Fruit fly (Drosophila melanogaster): ENCODE data around the gene Gbeta5.

- TF ChIP-seq psq (optimal IDR thresholded peaks at IDR 0.05) (no peak), insv (optimal IDR thresholded peaks at IDR 0.05) (no peak), Myc (optimal IDR thresholded peaks at IDR 0.05) (no peak), h (optimal IDR thresholded peaks at IDR 0.05) (no peak), ttk (optimal IDR thresholded peaks at IDR 0.05) (no peak)
Observed at dm6 chrX:8176291-8177029, 24.4 kb upstream of the Gbeta5 start.

Data from Kc167 (cell line).